Fruit fly (Drosophila melanogaster) whole organism, embryonic: ENCODE results near the gene CG9733.

ENCODE experiments used
- Ada2b ChIP-seq: fragments of 200-800 bp; sonication (Bioruptor generic); IDR thresholded peaks from 2 replicates; pipeline ENCODE4 v1.3.6; 2022; ENCODE audit warnings: missing biosample characterization, missing genetic modification characterization
- Atf3 ChIP-seq: fragments of 200-800 bp; sonication (Bioruptor generic); optimal IDR thresholded peaks from 3 replicates; lab custom pipeline; 2016; ENCODE audit warnings: missing biosample characterization, missing genetic modification characterization
- Bteb2 ChIP-seq: fragments of 200-800 bp; sonication (Bioruptor generic); optimal IDR thresholded peaks from 2 replicates; lab custom pipeline; 2016; ENCODE audit warnings: missing biosample characterization, missing genetic modification characterization
- CG10462 ChIP-seq: fragments of 200-800 bp; sonication (Bioruptor generic); optimal IDR thresholded peaks from 2 replicates; lab custom pipeline; 2016; ENCODE audit warnings: missing biosample characterization, missing genetic modification characterization
- CG14965 ChIP-seq: fragments of 200-800 bp; sonication (Bioruptor generic); optimal IDR thresholded peaks from 2 replicates; lab custom pipeline; 2016; ENCODE audit warnings: missing biosample characterization, missing genetic modification characterization, borderline replicate concordance
- CG17328 ChIP-seq: fragments of 200-800 bp; sonication (Bioruptor generic); IDR thresholded peaks from 2 replicates; pipeline ENCODE4 v1.3.6; 2022; ENCODE audit warnings: missing biosample characterization, missing genetic modification characterization
- CG18011 ChIP-seq: fragments of 200-800 bp; sonication (Bioruptor generic); optimal IDR thresholded peaks from 2 replicates; lab custom pipeline; 2017; ENCODE audit warnings: missing biosample characterization, missing genetic modification characterization, mild to moderate bottlenecking, moderate library complexity, missing genotype
- CG3065 ChIP-seq: fragments of 200-800 bp; sonication (Bioruptor generic); optimal IDR thresholded peaks from 2 replicates; lab custom pipeline; 2016; ENCODE audit warnings: missing biosample characterization, missing genetic modification characterization
- CG32767 ChIP-seq: fragments of 200-800 bp; sonication (Bioruptor generic); IDR thresholded peaks from 2 replicates; pipeline ENCODE4 v1.3.6; 2022; ENCODE audit warnings: missing biosample characterization, missing genetic modification characterization
- CG4730 ChIP-seq: fragments of 200-800 bp; sonication (Bioruptor generic); IDR thresholded peaks from 2 replicates; pipeline ENCODE4 v1.3.6; 2022; ENCODE audit warnings: missing biosample characterization, missing genetic modification characterization
- CG6175 ChIP-seq: fragments of 200-800 bp; sonication (Bioruptor generic); IDR thresholded peaks from 3 replicates; pipeline ENCODE4 v1.3.6; 2022; ENCODE audit warnings: missing biosample characterization, missing genetic modification characterization
- CG6854 ChIP-seq: fragments of 200-800 bp; sonication (Bioruptor generic); optimal IDR thresholded peaks from 3 replicates; lab custom pipeline; 2017; ENCODE audit warnings: missing biosample characterization, mild to moderate bottlenecking, missing genetic modification characterization
- CG7372 ChIP-seq: fragments of 200-800 bp; sonication (Bioruptor generic); IDR thresholded peaks from 2 replicates; pipeline ENCODE4 v1.3.6; 2022; ENCODE audit warnings: missing biosample characterization, missing genetic modification characterization
- CG7963 ChIP-seq: fragments of 200-800 bp; sonication (Bioruptor generic); IDR thresholded peaks from 3 replicates; pipeline ENCODE4 v1.3.6; 2022; ENCODE audit warnings: missing biosample characterization, missing genetic modification characterization; ENCODE audit not compliant: partially characterized antibody
- D ChIP-seq, 2 experiments: fragments of 200-800 bp in 1 of 2; fragments of >200 bp in 1 of 2; sonication (Bioruptor generic) in 1 of 2; optimal IDR thresholded peaks; 2 replicates in 1 of 2; 3 replicates in 1 of 2; lab custom pipeline; 2017; ENCODE audit warnings: mild to moderate bottlenecking in 1 of 2, missing biosample characterization in 1 of 2, missing genetic modification characterization in 1 of 2, missing genetic modification reagents in 1 of 2
- E2f1 ChIP-seq: fragments of 200-800 bp; sonication (Bioruptor generic); IDR thresholded peaks from 2 replicates; pipeline ENCODE4 v1.3.6; 2022; ENCODE audit warnings: missing biosample characterization, missing genetic modification characterization
- E2f2 ChIP-seq: fragments of 200-800 bp; sonication (Bioruptor generic); IDR thresholded peaks from 2 replicates; pipeline ENCODE4 v1.3.6; 2022; ENCODE audit warnings: missing biosample characterization, missing genetic modification characterization
- Fer1 ChIP-seq: fragments of 200-800 bp; sonication (Bioruptor generic); optimal IDR thresholded peaks from 2 replicates; lab custom pipeline; 2017; ENCODE audit warnings: missing biosample characterization, mild to moderate bottlenecking, missing genetic modification characterization
- HmgZ ChIP-seq: fragments of 200-800 bp; sonication (Bioruptor generic); optimal IDR thresholded peaks from 2 replicates; lab custom pipeline; 2018; ENCODE audit warnings: missing biosample characterization, mild to moderate bottlenecking, missing genetic modification characterization
- Lhr ChIP-seq: fragments of 200-800 bp; sonication (Bioruptor generic); optimal IDR thresholded peaks from 3 replicates; lab custom pipeline; 2017; ENCODE audit warnings: mild to moderate bottlenecking, missing biosample characterization, missing genetic modification reagents, missing genetic modification characterization
- MTF-1 ChIP-seq: fragments of 200-800 bp; sonication (Bioruptor generic); optimal IDR thresholded peaks from 2 replicates; lab custom pipeline; 2018; ENCODE audit warnings: missing biosample characterization, mild to moderate bottlenecking, missing genetic modification characterization, borderline replicate concordance
- Nf-YC ChIP-seq: fragments of 200-800 bp; optimal IDR thresholded peaks from 3 replicates; lab custom pipeline; 2019; ENCODE audit warnings: missing biosample characterization, mild to moderate bottlenecking, missing genetic modification characterization, moderate library complexity
- Sry-δ ChIP-seq: fragments of 200-800 bp; sonication (Bioruptor generic); optimal IDR thresholded peaks from 2 replicates; lab custom pipeline; 2016; ENCODE audit warnings: missing biosample characterization, missing genetic modification characterization
- TFAM ChIP-seq: fragments of 200-800 bp; sonication (Bioruptor generic); optimal IDR thresholded peaks from 2 replicates; lab custom pipeline; 2017; ENCODE audit warnings: missing biosample characterization, missing genetic modification characterization, inconsistent platforms
- Xbp1 ChIP-seq: fragments of 200-800 bp; sonication (Bioruptor generic); optimal IDR thresholded peaks from 3 replicates; lab custom pipeline; 2016; ENCODE audit warnings: missing biosample characterization, mild to moderate bottlenecking, missing genetic modification characterization
- bab2 ChIP-seq: fragments of 200-800 bp; sonication (Bioruptor generic); optimal IDR thresholded peaks from 2 replicates; lab custom pipeline; 2016; ENCODE audit warnings: missing biosample characterization, missing genetic modification characterization
- br ChIP-seq: fragments of >200 bp; optimal IDR thresholded peaks from 2 replicates; lab custom pipeline; 2017
- bsh ChIP-seq, 2 experiments: fragments of 200-800 bp; sonication (Bioruptor generic); optimal IDR thresholded peaks; 2 replicates each; lab custom pipeline; 2017 to 2018; ENCODE audit warnings: mild to moderate bottlenecking in 2 of 2, missing biosample characterization in 2 of 2, missing genetic modification characterization in 2 of 2, moderate library complexity in 1 of 2
- caup ChIP-seq: fragments of 200-800 bp; sonication (Bioruptor generic); optimal IDR thresholded peaks from 3 replicates; lab custom pipeline; 2017; ENCODE audit warnings: missing biosample characterization, mild to moderate bottlenecking, missing genetic modification characterization, moderate library complexity; ENCODE audit not compliant: severe bottlenecking
- dmrt11E ChIP-seq: fragments of 200-800 bp; sonication (Bioruptor generic); optimal IDR thresholded peaks from 3 replicates; lab custom pipeline; 2018; ENCODE audit warnings: missing biosample characterization, mild to moderate bottlenecking, missing genetic modification characterization, moderate library complexity
- dysf ChIP-seq: fragments of 200-800 bp; sonication (Bioruptor generic); IDR thresholded peaks from 3 replicates; pipeline ENCODE4 v1.3.6; 2022; ENCODE audit warnings: missing biosample characterization, missing genetic modification characterization
- emc ChIP-seq: fragments of 200-800 bp; sonication (Bioruptor generic); optimal IDR thresholded peaks from 2 replicates; lab custom pipeline; 2016; ENCODE audit warnings: missing biosample characterization, missing genetic modification characterization
- gem ChIP-seq: fragments of 200-800 bp; sonication (Bioruptor generic); optimal IDR thresholded peaks from 2 replicates; lab custom pipeline; 2019; ENCODE audit warnings: missing biosample characterization, mild to moderate bottlenecking, missing genetic modification characterization, moderate library complexity
- gsb-n ChIP-seq: fragments of 200-800 bp; sonication (Bioruptor generic); optimal IDR thresholded peaks from 3 replicates; lab custom pipeline; 2018; ENCODE audit warnings: missing biosample characterization, mild to moderate bottlenecking, missing genetic modification characterization
- hbn ChIP-seq: fragments of 200-800 bp; sonication (Bioruptor generic); IDR thresholded peaks from 2 replicates; pipeline ENCODE4 v1.3.6; 2022; ENCODE audit warnings: missing biosample characterization, missing genetic modification characterization; ENCODE audit not compliant: partially characterized antibody
- hkb ChIP-seq, 2 experiments: fragments of 200-800 bp in 1 of 2; fragments of >200 bp in 1 of 2; sonication (Bioruptor generic) in 1 of 2; IDR thresholded peaks in 1 of 2; optimal IDR thresholded peaks in 1 of 2; 2 replicates each; pipeline versions ENCODE4 v1.3.6 to Lab custom; 2017 to 2022; ENCODE audit warnings: missing biosample characterization in 1 of 2, missing genetic modification characterization in 1 of 2
- inv ChIP-seq: fragments of 200-800 bp; sonication (Bioruptor generic); IDR thresholded peaks from 2 replicates; pipeline ENCODE4 v1.3.6; 2022; ENCODE audit warnings: missing biosample characterization, missing genetic modification characterization; ENCODE audit not compliant: partially characterized antibody
- lov ChIP-seq, 2 experiments: fragments of 200-800 bp in 1 of 2; fragments of >200 bp in 1 of 2; sonication (Bioruptor generic) in 1 of 2; IDR thresholded peaks in 1 of 2; optimal IDR thresholded peaks in 1 of 2; 2 replicates in 1 of 2; 3 replicates in 1 of 2; pipeline versions ENCODE4 v1.3.6 to Lab custom; 2017 to 2022; ENCODE audit warnings: missing biosample characterization in 1 of 2, missing genetic modification characterization in 1 of 2
- nmo ChIP-seq: fragments of 200-800 bp; sonication (Bioruptor generic); optimal IDR thresholded peaks from 2 replicates; lab custom pipeline; 2018; ENCODE audit warnings: missing biosample characterization, mild to moderate bottlenecking, missing genetic modification characterization, moderate library complexity
- otp ChIP-seq: fragments of 200-800 bp; sonication (Bioruptor generic); IDR thresholded peaks from 3 replicates; pipeline ENCODE4, ENCODE4 v1.3.6; 2022; ENCODE audit warnings: missing biosample characterization, missing genetic modification characterization
- pfk ChIP-seq: fragments of 200-800 bp; sonication (Bioruptor generic); optimal IDR thresholded peaks from 2 replicates; lab custom pipeline; 2018; ENCODE audit warnings: missing biosample characterization, mild to moderate bottlenecking, missing genetic modification characterization, moderate library complexity
- pros ChIP-seq: fragments of 200-800 bp; sonication (Bioruptor generic); optimal IDR thresholded peaks from 3 replicates; lab custom pipeline; 2019; ENCODE audit warnings: missing biosample characterization, mild to moderate bottlenecking, missing genetic modification characterization, moderate library complexity
- row ChIP-seq: fragments of 200-800 bp; sonication (Bioruptor generic); IDR thresholded peaks from 3 replicates; pipeline ENCODE4 v1.3.6; 2022; ENCODE audit warnings: missing biosample characterization, missing genetic modification characterization
- slou ChIP-seq: fragments of 200-800 bp; sonication (Bioruptor generic); optimal IDR thresholded peaks from 3 replicates; lab custom pipeline; 2016; ENCODE audit warnings: missing biosample characterization, missing genetic modification characterization
- tgo ChIP-seq: fragments of 200-800 bp; sonication (Bioruptor generic); IDR thresholded peaks from 3 replicates; pipeline ENCODE4 v1.3.6; 2022; ENCODE audit warnings: missing biosample characterization, missing genetic modification characterization
- tna ChIP-seq: fragments of 200-800 bp; sonication (Bioruptor generic); IDR thresholded peaks from 2 replicates; pipeline ENCODE4 v1.3.6; 2022; ENCODE audit warnings: missing biosample characterization, missing genetic modification characterization; ENCODE audit not compliant: partially characterized antibody
- trh ChIP-seq: fragments of 200-800 bp; sonication (Bioruptor generic); optimal IDR thresholded peaks from 2 replicates; lab custom pipeline; 2016; ENCODE audit warnings: missing biosample characterization, missing genetic modification characterization
- unpg ChIP-seq: fragments of 200-800 bp; sonication (Bioruptor generic); optimal IDR thresholded peaks from 3 replicates; lab custom pipeline; 2018; ENCODE audit warnings: missing biosample characterization, mild to moderate bottlenecking, missing genetic modification characterization, moderate library complexity
- vvl ChIP-seq: fragments of 200-800 bp; sonication (Bioruptor generic); IDR thresholded peaks from 2 replicates; pipeline ENCODE4 v1.3.6; 2022; ENCODE audit warnings: missing biosample characterization, missing genetic modification characterization

Gene CG9733

dm6 chr3R:30283940-30284339 lies 37.4 kb upstream of the CG9733 start (continued):
- TF ChIP-seq CG7372 (GFP tag; lab: Robert Waterston, UW), result no peak
- no peak for TF ChIP-seq E2f1 (GFP tag; lab: Robert Waterston, UW)
- TF ChIP-seq Xbp1 (GFP tag; lab: Kevin White, UChicago), result peak; percentile 9
- TF ChIP-seq CG14965, result no peak
- TF ChIP-seq gsb-n (tag; lab: Kevin White, UChicago), result no peak
- no peak for TF ChIP-seq emc (GFP tag; lab: Kevin White, UChicago)
- TF ChIP-seq E2f2 (GFP tag; lab: Robert Waterston, UW), result no peak
- TF ChIP-seq CG7963 (GFP tag; lab: Robert Waterston, UW), result no peak
- no peak for TF ChIP-seq TFAM
- TF ChIP-seq CG17328 (GFP tag; lab: Robert Waterston, UW), result peak; percentile 44; the same call in 1 of the 2 replicates
- no peak for TF ChIP-seq dysf (GFP tag; lab: Robert Waterston, UW)
- TF ChIP-seq gem, result peak; percentile 55
- TF ChIP-seq CG3065 (GFP tag; lab: Kevin White, UChicago), result no peak
- TF ChIP-seq slou (GFP tag; lab: Kevin White, UChicago), result no peak
- TF ChIP-seq Ada2b, result no peak
- no peak for TF ChIP-seq lov (optimal IDR thresholded peaks at IDR 0.05; lab: Kevin White, UChicago)
- no peak for TF ChIP-seq lov (GFP tag; IDR thresholded peaks at IDR 0.05; lab: Robert Waterston, UW)
- TF ChIP-seq HmgZ (tag; lab: Kevin White, UChicago), result no peak
- no peak for TF ChIP-seq CG10462 (GFP tag; lab: Kevin White, UChicago)
- TF ChIP-seq dmrt11E (tag; lab: Kevin White, UChicago), result peak; percentile 28
- no peak for TF ChIP-seq hkb (optimal IDR thresholded peaks at IDR 0.05; lab: Kevin White, UChicago)
- TF ChIP-seq hkb (GFP tag; IDR thresholded peaks at IDR 0.05; lab: Robert Waterston, UW), result 0 out of 2 replicates have a peak, but pooled peaks have one; percentile 18
- peak; percentile 39; the same call in 1 of the 3 replicates for TF ChIP-seq row (GFP tag; lab: Robert Waterston, UW)
- TF ChIP-seq pros (GFP tag; lab: Kevin White, UChicago), result no peak
- 0 out of 3 replicates have a peak, but pooled peaks have one; percentile 27 for TF ChIP-seq otp (GFP tag; lab: Robert Waterston, UW)
- TF ChIP-seq bsh (GFP tag; optimal IDR thresholded peaks at IDR 0.05; lab: Kevin White, UChicago), result peak; percentile 46 to 65
- no peak for TF ChIP-seq Bteb2
- no peak for TF ChIP-seq br (lab: Kevin White, UChicago)
- TF ChIP-seq tgo, result peak; percentile 46; the same call in 2 of the 3 replicates
- no peak for TF ChIP-seq CG32767 (GFP tag; lab: Robert Waterston, UW)
- TF ChIP-seq hbn (GFP tag; lab: Robert Waterston, UW), result no peak
- no peak for TF ChIP-seq CG6854 (GFP tag; lab: Kevin White, UChicago)
- no peak for TF ChIP-seq Lhr (GFP tag; lab: Kevin White, UChicago)
- TF ChIP-seq unpg (GFP tag; lab: Kevin White, UChicago), result peak; percentile 38
- no peak for TF ChIP-seq tna (GFP tag; lab: Robert Waterston, UW)
- no peak for TF ChIP-seq CG4730
- TF ChIP-seq MTF-1, result no peak
- no peak for TF ChIP-seq Sry-δ (GFP tag; lab: Kevin White, UChicago)
- no peak for TF ChIP-seq bab2 (GFP tag; lab: Kevin White, UChicago)
- TF ChIP-seq caup, result no peak
- no peak for TF ChIP-seq Fer1
- TF ChIP-seq trh (GFP tag; lab: Kevin White, UChicago), result no peak
- TF ChIP-seq CG18011 (GFP tag; lab: Kevin White, UChicago), result no peak
- TF ChIP-seq Atf3 (GFP tag; lab: Kevin White, UChicago), result no peak
- TF ChIP-seq CG6175 (GFP tag; lab: Robert Waterston, UW), result no peak
- peak; percentile 56 for TF ChIP-seq vvl
- TF ChIP-seq nmo (GFP tag; lab: Kevin White, UChicago), result no peak
- no peak for TF ChIP-seq D (optimal IDR thresholded peaks at IDR 0.05; lab: Kevin White, UChicago)
- TF ChIP-seq D (GFP tag; optimal IDR thresholded peaks at IDR 0.05; lab: Kevin White, UChicago), result no peak
- no peak for TF ChIP-seq inv (GFP tag; lab: Robert Waterston, UW)
- no peak for TF ChIP-seq Nf-YC (tag; lab: Kevin White, UChicago)
- TF ChIP-seq pfk, result no peak
